Fruit fly (Drosophila melanogaster): ENCODE results near the gene CG9312.

Gene CG9312

DNA sequence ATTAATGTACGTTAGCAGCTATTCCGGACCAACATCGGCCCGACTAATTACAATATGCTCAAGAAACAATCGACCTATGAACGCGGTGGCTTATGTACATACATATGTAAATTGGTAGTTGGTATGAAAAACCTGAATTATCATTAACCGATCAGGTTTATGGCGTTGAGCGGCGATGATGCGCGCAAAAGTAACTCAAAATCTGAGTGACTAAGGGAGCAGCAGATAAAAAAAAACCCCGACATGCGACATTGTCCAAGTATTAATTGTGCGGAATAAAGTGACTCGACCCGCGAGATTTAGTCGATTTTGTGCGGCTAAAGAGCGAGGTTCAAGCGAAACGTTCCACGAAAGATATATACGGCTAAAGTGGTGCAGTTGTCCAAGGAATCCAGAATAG, at the start of gene CG9312:
CG9312 (plus strand) TSS at position 301 of the 400 bp plus-strand sequence.
- TF ChIP-seq z (GFP tag; IDR thresholded peaks at IDR 0.05) (peak; percentile 76; the same call in 1 of the 3 replicates), sens-2 (GFP tag; IDR thresholded peaks at IDR 0.05) (no peak)

DNA sequence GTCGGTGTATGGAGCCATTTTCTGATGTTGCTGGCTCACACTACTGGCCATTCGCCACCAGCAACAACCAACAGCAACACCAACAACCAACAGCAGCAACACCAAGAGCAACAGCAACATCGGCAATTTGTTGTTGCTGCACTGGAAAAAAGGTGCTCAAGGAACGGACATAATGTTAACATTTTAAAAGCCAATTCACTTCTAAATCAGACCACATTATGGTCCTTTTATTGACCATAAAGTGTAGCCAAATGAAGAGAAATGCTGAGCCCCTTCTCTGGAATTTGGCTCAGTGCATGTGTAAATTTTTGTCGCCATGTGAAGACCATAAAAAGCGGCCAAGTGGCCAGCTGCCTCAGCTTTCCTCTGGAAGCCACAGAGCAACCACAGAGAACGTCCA, 48.7 kb upstream of the CG9312 start:
- TF ChIP-seq HLH54F (GFP tag; optimal IDR thresholded peaks at IDR 0.05) = no peak
- TF ChIP-seq pros (GFP tag; optimal IDR thresholded peaks at IDR 0.05) = no peak
- TF ChIP-seq zfh2 (GFP tag; optimal IDR thresholded peaks at IDR 0.05) = no peak
- TF ChIP-seq luna (GFP tag; optimal IDR thresholded peaks at IDR 0.05) = no peak
- no peak for TF ChIP-seq pan (optimal IDR thresholded peaks at IDR 0.05)
- no peak for TF ChIP-seq pan (GFP tag; optimal IDR thresholded peaks at IDR 0.05 in 1 of 2, IDR thresholded peaks at IDR 0.05 in 1 of 2)
- TF ChIP-seq Atf6 (GFP tag; IDR thresholded peaks at IDR 0.05) = no peak
- no peak for TF ChIP-seq CG6254 (GFP tag; optimal IDR thresholded peaks at IDR 0.05)
- TF ChIP-seq mam (GFP tag; optimal IDR thresholded peaks at IDR 0.05) = no peak
- no peak for TF ChIP-seq wek (GFP tag; optimal IDR thresholded peaks at IDR 0.05)
- TF ChIP-seq CG3163 (GFP tag; optimal IDR thresholded peaks at IDR 0.05) = no peak
- 0 out of 2 replicates have a peak, but pooled peaks have one; percentile 12 for TF ChIP-seq dimm (GFP tag; IDR thresholded peaks at IDR 0.05)
- TF ChIP-seq CG2199 (GFP tag; IDR thresholded peaks at IDR 0.05) = no peak
- peak; percentile 60 for TF ChIP-seq CG10366 (GFP tag; IDR thresholded peaks at IDR 0.05)
- no peak for TF ChIP-seq Hr3 (GFP tag; optimal IDR thresholded peaks at IDR 0.05)
- peak; percentile 6 for TF ChIP-seq CG4820 (GFP tag; optimal IDR thresholded peaks at IDR 0.05)
- TF ChIP-seq crc (GFP tag; optimal IDR thresholded peaks at IDR 0.05) = no peak
- TF ChIP-seq Hmx (GFP tag; optimal IDR thresholded peaks at IDR 0.05) = no peak
- TF ChIP-seq tin (GFP tag; optimal IDR thresholded peaks at IDR 0.05) = no peak
- no peak for TF ChIP-seq zen2 (GFP tag; IDR thresholded peaks at IDR 0.05; ENCODE audit: partially characterized antibody)
- TF ChIP-seq Hr51 (GFP tag; optimal IDR thresholded peaks at IDR 0.05) = peak in 1 of 2 experiments; percentile 16
- TF ChIP-seq CG32767 (GFP tag; IDR thresholded peaks at IDR 0.05) = no peak
- TF ChIP-seq CG9727 (GFP tag; optimal IDR thresholded peaks at IDR 0.05) = no peak
- no peak for TF ChIP-seq al (GFP tag; IDR thresholded peaks at IDR 0.05)
- TF ChIP-seq CG2120 (GFP tag; optimal IDR thresholded peaks at IDR 0.05) = no peak
- TF ChIP-seq org-1 (GFP tag; optimal IDR thresholded peaks at IDR 0.05) = no peak
- no peak for TF ChIP-seq Max (GFP tag; optimal IDR thresholded peaks at IDR 0.05)
- TF ChIP-seq CG11696 (GFP tag; IDR thresholded peaks at IDR 0.05) = no peak
- peak; percentile 59 for TF ChIP-seq Antp (GFP tag; optimal IDR thresholded peaks at IDR 0.05)
- TF ChIP-seq ac (GFP tag; optimal IDR thresholded peaks at IDR 0.05) = no peak
- no peak for TF ChIP-seq CG13287 (GFP tag; IDR thresholded peaks at IDR 0.05; ENCODE audit: partially characterized antibody)
- TF ChIP-seq Oli (tag; optimal IDR thresholded peaks at IDR 0.05) = peak; percentile 11
- TF ChIP-seq so (GFP tag; IDR thresholded peaks at IDR 0.05) = peak; percentile 63; the same call in 1 of the 3 replicates
- TF ChIP-seq YL-1 (GFP tag; optimal IDR thresholded peaks at IDR 0.05) = no peak
- no peak for TF ChIP-seq CG11085 (GFP tag; IDR thresholded peaks at IDR 0.05)
- TF ChIP-seq caup (GFP tag; optimal IDR thresholded peaks at IDR 0.05; ENCODE audit: severe bottlenecking) = no peak
- TF ChIP-seq Rx (GFP tag; IDR thresholded peaks at IDR 0.05) = peak; percentile 23; the same call in 1 of the 2 replicates
- TF ChIP-seq CG6765 (GFP tag; optimal IDR thresholded peaks at IDR 0.05) = no peak
- TF ChIP-seq CG3726 (GFP tag; IDR thresholded peaks at IDR 0.05) = no peak
- no peak for TF ChIP-seq dan (GFP tag; IDR thresholded peaks at IDR 0.05)
- 0 out of 2 replicates have a peak, but pooled peaks have one; percentile 9 for TF ChIP-seq E2f1 (GFP tag; IDR thresholded peaks at IDR 0.05)
- no peak for TF ChIP-seq cwo (GFP tag; optimal IDR thresholded peaks at IDR 0.05)
- TF ChIP-seq Eip74EF (GFP tag; optimal IDR thresholded peaks at IDR 0.05) = peak in 1 of 2 experiments; percentile 17
- TF ChIP-seq CG10274 (GFP tag; optimal IDR thresholded peaks at IDR 0.05) = no peak
- TF ChIP-seq bsh (GFP tag; optimal IDR thresholded peaks at IDR 0.05) = peak; percentile 30 to 61
- TF ChIP-seq lilli (GFP tag; optimal IDR thresholded peaks at IDR 0.05) = no peak
- peak; percentile 24 for TF ChIP-seq ATbp (GFP tag; optimal IDR thresholded peaks at IDR 0.05)
- no peak for TF ChIP-seq CG8478 (optimal IDR thresholded peaks at IDR 0.05)

Measured in whole organism, embryonic.